Fruit fly (Drosophila melanogaster) whole organism, wandering third instar larva: Measurements from ENCODE around the gene CG6592.

Experiments
- CG32264 ChIP-seq: fragments of 200-800 bp; sonication (Bioruptor generic); optimal IDR thresholded peaks from 2 replicates; lab custom pipeline; 2016; ENCODE audit warnings: missing biosample characterization, missing genetic modification characterization
- CG9705 ChIP-seq: fragments of 200-800 bp; sonication (Bioruptor generic); optimal IDR thresholded peaks from 2 replicates; lab custom pipeline; 2018; ENCODE audit warnings: missing biosample characterization, mild to moderate bottlenecking, missing genetic modification characterization
- CrebA ChIP-seq: fragments of 200-800 bp; sonication (Bioruptor generic); optimal IDR thresholded peaks from 2 replicates; lab custom pipeline; 2016; ENCODE audit warnings: missing biosample characterization, mild to moderate bottlenecking, missing genetic modification characterization, borderline replicate concordance
- Dfd ChIP-seq: fragments of >200 bp; optimal IDR thresholded peaks from 2 replicates; lab custom pipeline; 2017; ENCODE audit warnings: missing biosample characterization, missing genetic modification characterization
- Dif ChIP-seq: fragments of 200-275, 200-300 bp; sonication (Bioruptor generic); optimal IDR thresholded peaks from 2 replicates; lab custom pipeline; 2018; ENCODE audit warnings: missing biosample characterization, missing genetic modification characterization; ENCODE audit not compliant: partially characterized antibody
- HLH106 ChIP-seq: fragments of 200-800 bp; optimal IDR thresholded peaks from 3 replicates; lab custom pipeline; 2019; ENCODE audit warnings: missing biosample characterization, mild to moderate bottlenecking, missing genetic modification characterization, moderate library complexity
- Hnf4 ChIP-seq: fragments of 200-800 bp; sonication (Bioruptor generic); optimal IDR thresholded peaks from 2 replicates; lab custom pipeline; 2016; ENCODE audit warnings: missing biosample characterization, mild to moderate bottlenecking, missing genetic modification characterization
- Hr83 ChIP-seq: fragments of 200-300 bp; sonication (Bioruptor generic); optimal IDR thresholded peaks from 2 replicates; lab custom pipeline; 2016; ENCODE audit warnings: missing biosample characterization, mild to moderate bottlenecking, missing genetic modification characterization, moderate library complexity; ENCODE audit not compliant: poor library complexity, severe bottlenecking
- Jra ChIP-seq: sonication (Bioruptor generic); optimal IDR thresholded peaks from 2 replicates; lab custom pipeline; 2016; ENCODE audit warnings: missing biosample characterization, missing genetic modification characterization
- Mio ChIP-seq: sonication (Bioruptor generic); optimal IDR thresholded peaks from 2 replicates; lab custom pipeline; 2016; ENCODE audit warnings: missing biosample characterization, missing genetic modification characterization
- Myc ChIP-seq: fragments of >200 bp; optimal IDR thresholded peaks from 2 replicates; lab custom pipeline; 2017
- N ChIP-seq: fragments of >200 bp; optimal IDR thresholded peaks from 2 replicates; lab custom pipeline; 2018; ENCODE audit warnings: missing biosample characterization, missing external identifiers, missing genetic modification characterization
- OdsH ChIP-seq: fragments of 200-800 bp; sonication (Bioruptor generic); optimal IDR thresholded peaks from 2 replicates; lab custom pipeline; 2016; ENCODE audit warnings: missing biosample characterization, mild to moderate bottlenecking, missing genetic modification characterization
- Rel ChIP-seq, 2 experiments: fragments of 200-800 bp; sonication (Bioruptor generic) in 1 of 2; optimal IDR thresholded peaks; 2 replicates in 1 of 2; 3 replicates in 1 of 2; lab custom pipeline; 2016 to 2019; ENCODE audit warnings: mild to moderate bottlenecking in 2 of 2, missing biosample characterization in 2 of 2, missing genetic modification characterization in 2 of 2, moderate library complexity in 1 of 2
- Sp1 ChIP-seq: fragments of 200-800 bp; sonication (Bioruptor generic); optimal IDR thresholded peaks from 3 replicates; lab custom pipeline; 2019; ENCODE audit warnings: missing biosample characterization, mild to moderate bottlenecking, missing genetic modification characterization, moderate library complexity
- Vsx2 ChIP-seq: fragments of 200-300, 225-300 bp; sonication (Bioruptor generic); optimal IDR thresholded peaks from 2 replicates; lab custom pipeline; 2018; ENCODE audit warnings: missing biosample characterization, missing genetic modification characterization; ENCODE audit not compliant: partially characterized antibody
- brk ChIP-seq: fragments of 200-800 bp; sonication (Bioruptor generic); optimal IDR thresholded peaks from 2 replicates; lab custom pipeline; 2016; ENCODE audit warnings: missing biosample characterization, mild to moderate bottlenecking, missing genetic modification characterization
- dl ChIP-seq, 2 experiments: fragments of 175-275, 200-275 bp in 1 of 2; fragments of 200-275 bp in 1 of 2; sonication (Bioruptor generic); optimal IDR thresholded peaks; lab custom pipeline; 2018; ENCODE audit warnings: mild to moderate bottlenecking in 2 of 2, missing biosample characterization in 2 of 2, missing genetic modification characterization in 2 of 2, moderate library complexity in 2 of 2; ENCODE audit not compliant: partially characterized antibody in 2 of 2, insufficient read depth in 1 of 2
- dmrt93B ChIP-seq: fragments of 200-800 bp; sonication (Bioruptor generic); optimal IDR thresholded peaks from 2 replicates; lab custom pipeline; 2018; ENCODE audit warnings: missing biosample characterization, mild to moderate bottlenecking, missing genetic modification characterization
- dsf ChIP-seq: sonication (Bioruptor generic); optimal IDR thresholded peaks from 2 replicates; lab custom pipeline; 2016; ENCODE audit warnings: missing biosample characterization, missing genetic modification characterization, borderline replicate concordance
- ey ChIP-seq: fragments of 200-800 bp; sonication (Bioruptor generic); optimal IDR thresholded peaks from 2 replicates; lab custom pipeline; 2016; ENCODE audit warnings: missing biosample characterization, missing genetic modification characterization
- foxo ChIP-seq, 2 experiments: fragments of 200-800 bp; sonication (Bioruptor generic); optimal IDR thresholded peaks; 2 replicates in 1 of 2; 3 replicates in 1 of 2; lab custom pipeline; 2016 to 2017; ENCODE audit warnings: missing biosample characterization in 2 of 2, missing genetic modification characterization in 2 of 2
- h ChIP-seq: fragments of 200-800 bp; sonication (Bioruptor generic); optimal IDR thresholded peaks from 3 replicates; lab custom pipeline; 2016; ENCODE audit warnings: missing biosample characterization, mild to moderate bottlenecking, missing genetic modification characterization
- jim ChIP-seq: fragments of 175-275, 200-325 bp; sonication (Bioruptor generic); optimal IDR thresholded peaks from 2 replicates; lab custom pipeline; 2016; ENCODE audit warnings: missing biosample characterization, mild to moderate bottlenecking, missing genetic modification characterization
- lola ChIP-seq: fragments of >200 bp; optimal IDR thresholded peaks from 2 replicates; lab custom pipeline; 2017; ENCODE audit warnings: missing biosample characterization, missing genetic modification characterization
- pan ChIP-seq: fragments of >200 bp; optimal IDR thresholded peaks from 2 replicates; lab custom pipeline; 2017
- rgr ChIP-seq: fragments of 200-800 bp; sonication (Bioruptor generic); optimal IDR thresholded peaks from 3 replicates; lab custom pipeline; 2016; ENCODE audit warnings: missing biosample characterization, mild to moderate bottlenecking, missing genetic modification characterization
- sage ChIP-seq: fragments of 200-800 bp; sonication (Bioruptor generic); optimal IDR thresholded peaks from 2 replicates; lab custom pipeline; 2016; ENCODE audit warnings: missing biosample characterization, mild to moderate bottlenecking, missing genetic modification characterization
- sv ChIP-seq: fragments of 200-800 bp; sonication (Bioruptor generic); optimal IDR thresholded peaks from 3 replicates; lab custom pipeline; 2016; ENCODE audit warnings: missing biosample characterization, missing genetic modification characterization
- tai ChIP-seq: sonication (Bioruptor generic); optimal IDR thresholded peaks from 2 replicates; lab custom pipeline; 2016; ENCODE audit warnings: missing biosample characterization, missing genetic modification characterization
- usp ChIP-seq: fragments of >200 bp; optimal IDR thresholded peaks from 2 replicates; lab custom pipeline; 2017; ENCODE audit warnings: missing biosample characterization, missing genetic modification characterization

CG6592 gene

DNA sequence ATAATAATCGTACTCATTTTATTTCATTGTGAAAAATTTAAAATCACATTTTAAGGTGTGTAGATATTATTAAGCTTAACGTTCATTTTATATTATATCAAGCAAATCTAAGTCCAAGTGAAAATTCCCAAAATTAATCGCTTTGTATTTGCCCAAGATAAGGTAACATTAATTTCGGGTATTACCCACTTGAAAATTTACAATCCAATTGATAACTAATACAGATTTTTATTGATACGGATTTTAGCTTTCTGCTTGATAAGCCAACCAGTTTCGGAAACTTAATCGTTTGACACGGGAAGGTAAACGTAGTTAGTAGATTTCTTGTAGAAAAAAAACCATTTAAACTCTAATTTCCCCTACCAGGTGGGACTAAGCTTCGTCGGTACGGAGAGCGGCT, 26.4 kb upstream of the CG6592 start:
- no peak for TF ChIP-seq Rel (GFP tag; optimal IDR thresholded peaks at IDR 0.05; lab: Kevin White, UChicago)
- peak; percentile 86 for TF ChIP-seq Rel (tag; optimal IDR thresholded peaks at IDR 0.05; lab: Kevin White, UChicago)
- no peak for TF ChIP-seq rgr (GFP tag; lab: Kevin White, UChicago)

DNA sequence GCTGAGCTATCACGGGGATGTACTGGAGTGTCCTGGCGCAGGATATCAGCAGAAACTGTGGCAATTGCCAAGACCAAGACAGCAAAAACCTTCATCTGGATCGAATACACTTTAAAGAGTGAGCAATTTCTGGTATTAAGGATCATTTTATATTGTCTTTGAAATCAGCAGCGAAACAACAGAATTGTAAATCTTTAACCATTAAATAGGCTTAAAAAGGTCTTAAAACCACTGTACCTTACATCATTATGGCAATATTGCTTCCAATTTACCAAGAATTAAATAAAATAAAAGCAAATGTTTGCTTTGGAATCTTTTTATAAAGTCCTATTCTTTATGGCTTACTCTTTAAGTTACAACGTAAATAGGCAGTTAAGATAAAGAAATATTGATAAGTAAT, 24.9 kb upstream of the CG6592 start, which contains the start of gene CG10477:
Gene CG10477 (minus strand): TSS at position 101 of the 400 bp plus-strand sequence.
- TF ChIP-seq HLH106 (tag; lab: Kevin White, UChicago) (no peak), h (GFP tag; lab: Kevin White, UChicago) (no peak), OdsH (GFP tag; lab: Kevin White, UChicago) (no peak), Myc (lab: Kevin White, UChicago) (no peak), Mio (GFP tag; lab: Kevin White, UChicago) (no peak), dl (GFP tag; optimal IDR thresholded peaks at IDR 0.05; lab: Kevin White, UChicago; ENCODE audit: insufficient read depth in 1 of 2, partially characterized antibody in 2 of 2) (no peak), Dif (GFP tag; lab: Kevin White, UChicago) (no peak), dmrt93B (GFP tag; lab: Kevin White, UChicago) (no peak), rgr (GFP tag; lab: Kevin White, UChicago) (no peak), dsf (no peak)

DNA sequence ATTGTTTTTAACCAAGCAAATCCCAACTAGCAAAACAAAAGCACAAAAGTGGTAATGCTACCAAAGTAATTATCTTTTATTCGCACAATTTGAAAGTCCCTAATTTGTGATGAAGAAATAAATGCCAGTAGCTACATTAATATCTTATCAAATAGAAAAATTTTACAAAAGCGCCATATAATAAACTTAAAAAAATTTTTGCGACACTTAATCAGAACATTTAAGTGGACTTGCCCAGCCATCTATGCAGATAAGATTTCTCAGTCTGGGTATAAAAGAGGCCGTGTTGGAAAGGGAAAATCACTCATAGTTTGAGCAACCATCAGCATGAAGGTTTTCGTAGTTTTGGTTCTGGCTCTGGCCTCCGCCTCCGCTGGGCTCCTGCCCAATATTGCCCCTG, 24.5 kb upstream of the CG6592 start, which contains the start of gene yip7:
Gene yip7 (plus strand): TSS at position 301 of the 400 bp plus-strand sequence.
- TF ChIP-seq dmrt93B (GFP tag; lab: Kevin White, UChicago) (no peak), sage (GFP tag; lab: Kevin White, UChicago) (no peak), Dfd (no peak), dsf (no peak), Dif (GFP tag; lab: Kevin White, UChicago) (no peak), CG9705 (GFP tag; lab: Kevin White, UChicago) (no peak), brk (GFP tag; lab: Kevin White, UChicago) (no peak), pan (lab: Kevin White, UChicago) (no peak), Jra (GFP tag; lab: Kevin White, UChicago) (no peak), Mio (GFP tag; lab: Kevin White, UChicago) (no peak), foxo (GFP tag; optimal IDR thresholded peaks at IDR 0.05; lab: Kevin White, UChicago) (no peak), Hr83 (GFP tag; lab: Kevin White, UChicago) (no peak), usp (GFP tag; lab: Kevin White, UChicago) (no peak), rgr (GFP tag; lab: Kevin White, UChicago) (no peak), Hnf4 (GFP tag; lab: Kevin White, UChicago) (no peak), CG32264 (GFP tag; lab: Kevin White, UChicago) (no peak), Vsx2 (GFP tag; lab: Kevin White, UChicago) (no peak)

DNA sequence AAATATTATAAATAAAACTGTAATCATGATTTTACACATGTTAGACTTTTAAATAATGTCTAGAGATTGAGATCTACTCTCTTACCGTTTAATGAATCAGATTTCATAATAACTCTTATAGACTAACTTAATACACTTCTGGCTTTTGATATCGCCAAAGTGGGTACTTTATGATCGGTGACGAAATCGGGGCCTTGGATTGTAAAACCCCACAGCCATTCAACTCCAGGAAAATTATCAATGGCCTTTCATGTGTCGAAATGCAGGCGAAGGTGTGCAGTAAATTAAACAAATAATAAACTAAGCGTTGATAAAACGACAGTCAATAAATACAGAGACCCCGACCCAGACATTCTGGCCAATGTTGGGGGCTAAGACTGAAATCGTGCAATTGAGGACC, 23.3 kb upstream of the CG6592 start:
- TF ChIP-seq Rel (GFP tag; optimal IDR thresholded peaks at IDR 0.05; lab: Kevin White, UChicago): no peak
- peak; percentile 33 for TF ChIP-seq Rel (tag; optimal IDR thresholded peaks at IDR 0.05; lab: Kevin White, UChicago)
- TF ChIP-seq dl (GFP tag; optimal IDR thresholded peaks at IDR 0.05; lab: Kevin White, UChicago; ENCODE audit: insufficient read depth in 1 of 2, partially characterized antibody in 2 of 2): no peak
- no peak for TF ChIP-seq CrebA (GFP tag; lab: Kevin White, UChicago)

DNA sequence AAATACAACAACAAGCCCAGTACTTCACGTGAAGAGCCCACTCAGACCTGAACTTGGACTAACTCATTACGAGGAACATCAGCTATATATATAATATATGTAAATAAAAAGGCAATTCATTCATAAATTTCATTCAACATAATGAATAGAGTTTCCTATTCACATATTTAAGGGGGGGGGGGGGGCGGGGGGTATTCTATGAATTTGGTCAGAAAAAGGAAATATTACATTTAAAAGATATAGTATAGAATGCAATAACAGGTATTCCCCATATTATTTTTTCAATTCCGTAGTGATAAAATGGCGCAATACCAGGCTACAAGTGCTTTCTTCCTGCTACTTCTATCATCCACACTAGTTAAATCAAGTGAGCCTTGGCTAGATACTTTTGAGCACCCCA, 22.6 kb upstream of the CG6592 start, which contains the start of gene CG6462:
Gene CG6462 (plus strand): TSS at position 301 of the 400 bp plus-strand sequence.
- no peak for TF ChIP-seq jim (GFP tag; lab: Kevin White, UChicago)
- TF ChIP-seq sv: no peak
- TF ChIP-seq Mio (GFP tag; lab: Kevin White, UChicago): no peak
- no peak for TF ChIP-seq Hr83 (GFP tag; lab: Kevin White, UChicago)
- no peak for TF ChIP-seq tai (GFP tag; lab: Kevin White, UChicago)
- TF ChIP-seq Dif (GFP tag; lab: Kevin White, UChicago): no peak
- TF ChIP-seq N (GFP tag; lab: Kevin White, UChicago): no peak
- TF ChIP-seq Vsx2 (GFP tag; lab: Kevin White, UChicago): no peak
- no peak for TF ChIP-seq CG32264 (GFP tag; lab: Kevin White, UChicago)
- TF ChIP-seq Sp1 (GFP tag; lab: Kevin White, UChicago): no peak
- no peak for TF ChIP-seq lola
- no peak for TF ChIP-seq Jra (GFP tag; lab: Kevin White, UChicago)
- TF ChIP-seq brk (GFP tag; lab: Kevin White, UChicago): no peak
- no peak for TF ChIP-seq CG9705 (GFP tag; lab: Kevin White, UChicago)
- TF ChIP-seq sage (GFP tag; lab: Kevin White, UChicago): no peak
- TF ChIP-seq foxo (GFP tag; optimal IDR thresholded peaks at IDR 0.05; lab: Kevin White, UChicago): no peak
- TF ChIP-seq usp (GFP tag; lab: Kevin White, UChicago): no peak
- TF ChIP-seq ey: no peak
